Worm (Caenorhabditis elegans): ENCODE measurements around the gene nhr-124.

ce11 chrV:3832103-3832502, 53.9 kb downstream of the nhr-124 start:
- no peak for TF ChIP-seq nhr-84 (tag; optimal IDR thresholded peaks at IDR 0.05)
- TF ChIP-seq fos-1 (tag; optimal IDR thresholded peaks at IDR 0.05) = no peak
- TF ChIP-seq egl-27 (tag; optimal IDR thresholded peaks at IDR 0.05) = no peak
- TF ChIP-seq nhr-11 (tag; optimal IDR thresholded peaks at IDR 0.05) = no peak
- no peak for TF ChIP-seq nhr-77 (tag; optimal IDR thresholded peaks at IDR 0.05)
- TF ChIP-seq efl-1 (optimal IDR thresholded peaks at IDR 0.05) = no peak
- no peak for TF ChIP-seq efl-1 (GFP tag; optimal IDR thresholded peaks at IDR 0.05 in 1 of 2)
- no peak for TF ChIP-seq snpc-4 (tag; optimal IDR thresholded peaks at IDR 0.05)
- no peak for TF ChIP-seq lin-39 (tag; optimal IDR thresholded peaks at IDR 0.05)
- TF ChIP-seq mdl-1 (tag; optimal IDR thresholded peaks at IDR 0.05) = no peak
- no peak for TF ChIP-seq nhr-237 (tag; optimal IDR thresholded peaks at IDR 0.05)
- TF ChIP-seq nhr-76 (tag; optimal IDR thresholded peaks at IDR 0.05) = no peak
- no peak for TF ChIP-seq rnt-1 (tag; optimal IDR thresholded peaks at IDR 0.05)
